Fruit fly (Drosophila melanogaster) whole organism, embryonic: Measurements from ENCODE around the gene CG43120.

ENCODE experiments used
- Adf1 ChIP-seq: fragments of 200-800 bp; sonication (Bioruptor generic); IDR thresholded peaks from 2 replicates; pipeline ENCODE4 v1.3.6; 2022; ENCODE audit warnings: missing biosample characterization, missing genetic modification characterization
- Antp ChIP-seq: fragments of 200-800 bp; sonication (Bioruptor generic); optimal IDR thresholded peaks from 3 replicates; lab custom pipeline; 2016; ENCODE audit warnings: missing biosample characterization, missing genetic modification characterization
- Atf-2 ChIP-seq: fragments of 200-800 bp; sonication (Bioruptor generic); optimal IDR thresholded peaks from 2 replicates; lab custom pipeline; 2016; ENCODE audit warnings: missing biosample characterization, missing genetic modification characterization
- Awh ChIP-seq: fragments of 200-800 bp; sonication (Bioruptor generic); IDR thresholded peaks from 2 replicates; pipeline ENCODE4, ENCODE4 v1.3.6; 2022; ENCODE audit warnings: missing biosample characterization, missing genetic modification characterization
- CG10431 ChIP-seq: fragments of 200-800 bp; sonication (Bioruptor generic); optimal IDR thresholded peaks from 3 replicates; lab custom pipeline; 2018; ENCODE audit warnings: missing biosample characterization, mild to moderate bottlenecking, missing genetic modification characterization
- CG10565 ChIP-seq: fragments of 200-800 bp; sonication (Bioruptor generic); optimal IDR thresholded peaks from 3 replicates; lab custom pipeline; 2016; ENCODE audit warnings: missing biosample characterization, mild to moderate bottlenecking, missing genetic modification characterization
- CG10979 ChIP-seq: fragments of 200-800 bp; sonication (Bioruptor generic); optimal IDR thresholded peaks from 2 replicates; lab custom pipeline; 2018; ENCODE audit warnings: missing biosample characterization, mild to moderate bottlenecking, missing genetic modification characterization, moderate library complexity
- CG11723 ChIP-seq: fragments of 200-800 bp; sonication (Bioruptor generic); optimal IDR thresholded peaks from 2 replicates; lab custom pipeline; 2017; ENCODE audit warnings: missing biosample characterization, mild to moderate bottlenecking, missing genetic modification characterization
- CG13123 ChIP-seq: fragments of 200-800 bp; sonication (Bioruptor generic); optimal IDR thresholded peaks from 2 replicates; lab custom pipeline; 2016; ENCODE audit warnings: missing biosample characterization, missing genetic modification characterization
- CG13624 ChIP-seq: fragments of 200-800 bp; sonication (Bioruptor generic); optimal IDR thresholded peaks from 2 replicates; lab custom pipeline; 2016; ENCODE audit warnings: missing biosample characterization, missing genetic modification characterization
- CG15479 ChIP-seq: fragments of 200-800 bp; sonication (Bioruptor generic); optimal IDR thresholded peaks from 3 replicates; lab custom pipeline; 2019; ENCODE audit warnings: missing biosample characterization, mild to moderate bottlenecking, missing genetic modification characterization, moderate library complexity
- CG17385 ChIP-seq: fragments of 200-800 bp; sonication (Bioruptor generic); optimal IDR thresholded peaks from 3 replicates; lab custom pipeline; 2018; ENCODE audit warnings: missing biosample characterization, mild to moderate bottlenecking, missing genetic modification characterization
- CG2120 ChIP-seq: fragments of 200-800 bp; sonication (Bioruptor generic); optimal IDR thresholded peaks from 3 replicates; lab custom pipeline; 2016; ENCODE audit warnings: missing biosample characterization, missing genetic modification characterization
- CG2875 ChIP-seq: fragments of 200-800 bp; sonication (Bioruptor generic); optimal IDR thresholded peaks from 2 replicates; lab custom pipeline; 2017; ENCODE audit warnings: missing biosample characterization, mild to moderate bottlenecking, missing genetic modification characterization, missing genetic modification reagents
- CG30020 ChIP-seq: fragments of 200-800 bp; optimal IDR thresholded peaks from 2 replicates; lab custom pipeline; 2019; ENCODE audit warnings: missing biosample characterization, mild to moderate bottlenecking, missing genetic modification characterization, moderate library complexity
- CG32767 ChIP-seq: fragments of 200-800 bp; sonication (Bioruptor generic); IDR thresholded peaks from 2 replicates; pipeline ENCODE4 v1.3.6; 2022; ENCODE audit warnings: missing biosample characterization, missing genetic modification characterization
- CG4820 ChIP-seq: fragments of 200-800 bp; sonication (Bioruptor generic); optimal IDR thresholded peaks from 3 replicates; lab custom pipeline; 2016; ENCODE audit warnings: missing biosample characterization, missing genetic modification characterization
- CG7786 ChIP-seq: fragments of 200-800 bp; sonication (Bioruptor generic); optimal IDR thresholded peaks from 2 replicates; lab custom pipeline; 2016; ENCODE audit warnings: missing biosample characterization, missing genetic modification characterization
- CG7839 ChIP-seq: fragments of 200-800 bp; sonication (Bioruptor generic); optimal IDR thresholded peaks from 3 replicates; lab custom pipeline; 2018; ENCODE audit warnings: missing biosample characterization, mild to moderate bottlenecking, missing genetic modification characterization, moderate library complexity
- CG8290 ChIP-seq, 3 experiments: fragments of 200-800 bp; sonication (Bioruptor generic); optimal IDR thresholded peaks; 2 replicates each; lab custom pipeline; 2016 to 2019; ENCODE audit warnings: missing biosample characterization in 3 of 3, missing genetic modification characterization in 3 of 3, mild to moderate bottlenecking in 2 of 3, moderate library complexity in 1 of 3
- CG9215 ChIP-seq: fragments of 200-800 bp; sonication (Bioruptor generic); IDR thresholded peaks from 2 replicates; pipeline ENCODE4 v1.3.6; 2022; ENCODE audit warnings: missing biosample characterization, missing genetic modification characterization
- CTCF ChIP-seq: fragments of 200-800 bp; sonication (Bioruptor generic); optimal IDR thresholded peaks from 2 replicates; lab custom pipeline; 2017; ENCODE audit warnings: missing biosample characterization, mild to moderate bottlenecking, missing genetic modification characterization, moderate library complexity
- CoRest ChIP-seq: fragments of 200-800 bp; sonication (Bioruptor generic); optimal IDR thresholded peaks from 3 replicates; lab custom pipeline; 2018; ENCODE audit warnings: missing biosample characterization, mild to moderate bottlenecking, missing genetic modification characterization, moderate library complexity
- CrebB ChIP-seq: fragments of 200-800 bp; sonication (Bioruptor generic); optimal IDR thresholded peaks from 3 replicates; lab custom pipeline; 2018; ENCODE audit warnings: missing biosample characterization, mild to moderate bottlenecking, missing genetic modification characterization
- HHEX ChIP-seq: fragments of 200-800 bp; sonication (Bioruptor generic); optimal IDR thresholded peaks from 3 replicates; lab custom pipeline; 2017; ENCODE audit warnings: missing biosample characterization, mild to moderate bottlenecking, missing genetic modification characterization, missing genetic modification reagents
- HLH54F ChIP-seq: fragments of 200-800 bp; sonication (Bioruptor generic); optimal IDR thresholded peaks from 3 replicates; lab custom pipeline; 2016; ENCODE audit warnings: missing biosample characterization, missing genetic modification characterization
- MESR4 ChIP-seq: fragments of 200-800 bp; sonication (Bioruptor generic); optimal IDR thresholded peaks from 2 replicates; lab custom pipeline; 2018; ENCODE audit warnings: missing biosample characterization, mild to moderate bottlenecking, missing genetic modification characterization, moderate library complexity
- NFAT ChIP-seq: fragments of 200-800 bp; sonication (Bioruptor generic); IDR thresholded peaks from 2 replicates; pipeline ENCODE4 v1.3.6; 2022; ENCODE audit warnings: missing biosample characterization, missing genetic modification characterization
- Neu2 ChIP-seq: fragments of 200-800 bp; sonication (Bioruptor generic); optimal IDR thresholded peaks from 3 replicates; lab custom pipeline; 2016; ENCODE audit warnings: missing biosample characterization, missing genetic modification characterization, borderline replicate concordance
- Ravus ChIP-seq: fragments of 200-800 bp; sonication (Bioruptor generic); IDR thresholded peaks from 2 replicates; pipeline ENCODE4 v1.3.6; 2022; ENCODE audit warnings: missing biosample characterization, missing genetic modification characterization
- TFAM ChIP-seq: fragments of 200-800 bp; sonication (Bioruptor generic); optimal IDR thresholded peaks from 2 replicates; lab custom pipeline; 2017; ENCODE audit warnings: missing biosample characterization, missing genetic modification characterization, inconsistent platforms
- ap ChIP-seq: fragments of 200-800 bp; sonication (Bioruptor generic); IDR thresholded peaks from 2 replicates; pipeline ENCODE4 v1.3.6; 2022; ENCODE audit warnings: missing biosample characterization, missing genetic modification characterization
- ase ChIP-seq: fragments of 200-800 bp; sonication (Bioruptor generic); IDR thresholded peaks from 3 replicates; pipeline ENCODE4 v1.3.6; 2022; ENCODE audit warnings: missing biosample characterization, missing genetic modification characterization
- bowl ChIP-seq: fragments of 200-800 bp; sonication (Bioruptor generic); IDR thresholded peaks from 2 replicates; pipeline ENCODE4 v1.3.6; 2022; ENCODE audit warnings: missing biosample characterization, missing genetic modification characterization
- cg ChIP-seq: fragments of 200-800 bp; sonication (Bioruptor generic); optimal IDR thresholded peaks from 3 replicates; lab custom pipeline; 2019; ENCODE audit warnings: missing biosample characterization, mild to moderate bottlenecking, missing genetic modification characterization, moderate library complexity
- dmrt99B ChIP-seq: fragments of 200-800 bp; sonication (Bioruptor generic); optimal IDR thresholded peaks from 2 replicates; lab custom pipeline; 2018; ENCODE audit warnings: missing biosample characterization, mild to moderate bottlenecking, missing genetic modification characterization, moderate library complexity
- eve ChIP-seq, 2 experiments: fragments of >200 bp; optimal IDR thresholded peaks; 2 replicates each; lab custom pipeline; 2017; ENCODE audit warnings: missing biosample characterization in 2 of 2, missing genetic modification characterization in 2 of 2
- ftz-f1 ChIP-seq: fragments of 200-800 bp; sonication (Bioruptor generic); optimal IDR thresholded peaks from 2 replicates; lab custom pipeline; 2016; ENCODE audit warnings: missing biosample characterization, missing genetic modification characterization
- ind ChIP-seq: fragments of 200-800 bp; sonication (Bioruptor generic); optimal IDR thresholded peaks from 3 replicates; lab custom pipeline; 2016; ENCODE audit warnings: missing biosample characterization, missing genetic modification characterization
- oc ChIP-seq: fragments of 200-800 bp; sonication (Bioruptor generic); optimal IDR thresholded peaks from 2 replicates; lab custom pipeline; 2018; ENCODE audit warnings: missing biosample characterization, mild to moderate bottlenecking, missing genetic modification characterization, moderate library complexity
- pho ChIP-seq: fragments of 200-800 bp; sonication (Bioruptor generic); optimal IDR thresholded peaks from 2 replicates; lab custom pipeline; 2016; ENCODE audit warnings: missing biosample characterization, missing genetic modification characterization
- ranshi ChIP-seq: fragments of 200-800 bp; sonication (Bioruptor generic); IDR thresholded peaks from 2 replicates; pipeline ENCODE4 v1.3.6; 2022; ENCODE audit warnings: missing biosample characterization, missing genetic modification characterization
- schlank ChIP-seq: fragments of 200-800 bp; sonication (Bioruptor generic); optimal IDR thresholded peaks from 2 replicates; lab custom pipeline; 2018; ENCODE audit warnings: missing biosample characterization, mild to moderate bottlenecking, missing genetic modification characterization
- sd ChIP-seq: fragments of 200-800 bp; sonication (Bioruptor generic); optimal IDR thresholded peaks from 3 replicates; lab custom pipeline; 2018; ENCODE audit warnings: missing biosample characterization, mild to moderate bottlenecking, missing genetic modification characterization, moderate library complexity
- seq ChIP-seq: fragments of 200-800 bp; sonication (Bioruptor generic); IDR thresholded peaks from 2 replicates; pipeline ENCODE4 v1.3.6; 2022; ENCODE audit warnings: missing biosample characterization, missing genetic modification characterization
- sisA ChIP-seq: fragments of 200-800 bp; sonication (Bioruptor generic); IDR thresholded peaks from 2 replicates; pipeline ENCODE4 v1.3.6; 2022; ENCODE audit warnings: missing biosample characterization, missing genetic modification characterization
- so ChIP-seq: fragments of 200-800 bp; sonication (Bioruptor generic); IDR thresholded peaks from 3 replicates; pipeline ENCODE4 v1.3.6; 2022; ENCODE audit warnings: missing biosample characterization, missing genetic modification characterization
- stwl ChIP-seq: fragments of 200-800 bp; sonication (Bioruptor generic); optimal IDR thresholded peaks from 3 replicates; lab custom pipeline; 2018; ENCODE audit warnings: missing biosample characterization, mild to moderate bottlenecking, missing genetic modification characterization, moderate library complexity
- tna ChIP-seq: fragments of 200-800 bp; sonication (Bioruptor generic); IDR thresholded peaks from 2 replicates; pipeline ENCODE4 v1.3.6; 2022; ENCODE audit warnings: missing biosample characterization, missing genetic modification characterization; ENCODE audit not compliant: partially characterized antibody
- toy ChIP-seq: fragments of 200-800 bp; sonication (Bioruptor generic); IDR thresholded peaks from 2 replicates; pipeline ENCODE4 v1.3.6; 2022; ENCODE audit warnings: missing biosample characterization, missing genetic modification characterization
- tup ChIP-seq: fragments of 200-800 bp; sonication (Bioruptor generic); optimal IDR thresholded peaks from 2 replicates; lab custom pipeline; 2016; ENCODE audit warnings: missing biosample characterization, mild to moderate bottlenecking, missing genetic modification characterization, moderate library complexity
- wek ChIP-seq: fragments of 200-800 bp; sonication (Bioruptor generic); optimal IDR thresholded peaks from 3 replicates; lab custom pipeline; 2018; ENCODE audit warnings: missing biosample characterization, mild to moderate bottlenecking, missing genetic modification characterization, moderate library complexity

CG43120 gene

DNA sequence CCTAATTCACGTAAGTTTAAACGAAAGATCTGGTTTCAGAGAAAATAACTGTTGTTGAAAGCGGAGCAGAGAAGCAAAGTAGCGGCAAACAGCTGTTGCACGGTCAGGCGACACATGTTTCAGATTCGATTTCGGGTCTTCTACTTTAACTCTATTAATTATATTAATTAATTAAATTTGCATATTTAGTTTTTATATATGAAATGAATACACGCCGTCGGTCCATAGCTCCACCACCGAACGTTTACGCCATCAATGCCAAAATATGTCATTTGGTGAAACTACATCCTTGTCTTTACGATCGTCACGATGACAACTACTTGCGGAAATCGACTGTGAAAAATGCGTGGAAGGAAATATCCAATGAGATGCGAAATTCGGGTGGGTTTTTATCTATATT lies 29.2 kb downstream of the CG43120 start (continued):
- TF ChIP-seq dmrt99B (no peak), ase (GFP tag; lab: Robert Waterston, UW) (no peak), wek (GFP tag; lab: Kevin White, UChicago) (no peak), CG7839 (tag; lab: Kevin White, UChicago) (peak; percentile 42), stwl (tag; lab: Kevin White, UChicago) (peak; percentile 73), CG11723 (peak; percentile 33), CG32767 (GFP tag; lab: Robert Waterston, UW) (no peak), CG2120 (GFP tag; lab: Kevin White, UChicago) (no peak), bowl (GFP tag; lab: Robert Waterston, UW) (no peak), HHEX (GFP tag; lab: Kevin White, UChicago) (no peak), ftz-f1 (GFP tag; lab: Kevin White, UChicago) (no peak), tna (GFP tag; lab: Robert Waterston, UW) (no peak), NFAT (no peak), CG8290 (GFP tag; optimal IDR thresholded peaks at IDR 0.05; lab: Kevin White, UChicago) (no peak), CG8290 (tag; optimal IDR thresholded peaks at IDR 0.05; lab: Kevin White, UChicago) (no peak), Antp (GFP tag; lab: Kevin White, UChicago) (no peak), eve (GFP tag; optimal IDR thresholded peaks at IDR 0.05; lab: Kevin White, UChicago) (no peak), schlank (no peak), CG2875 (GFP tag; lab: Kevin White, UChicago) (no peak), CG17385 (peak; percentile 7), CG15479 (GFP tag; lab: Kevin White, UChicago) (no peak), TFAM (GFP tag; lab: Kevin White, UChicago) (no peak), CG9215 (GFP tag; lab: Robert Waterston, UW) (no peak), so (GFP tag; lab: Robert Waterston, UW) (peak; percentile 36; the same call in 1 of the 3 replicates), HLH54F (GFP tag; lab: Kevin White, UChicago) (no peak), Neu2 (GFP tag; lab: Kevin White, UChicago) (no peak), Awh (GFP tag; lab: Robert Waterston, UW) (no peak; the same call in 1 of the 2 replicates), CG7786 (GFP tag; lab: Kevin White, UChicago) (no peak), pho (GFP tag; lab: Kevin White, UChicago) (no peak), Ravus (GFP tag; lab: Robert Waterston, UW) (no peak), CTCF (no peak), sisA (no peak), sd (tag; lab: Kevin White, UChicago) (no peak), cg (GFP tag; lab: Kevin White, UChicago) (no peak), CG10979 (tag; lab: Kevin White, UChicago) (peak; percentile 53), toy (GFP tag; lab: Robert Waterston, UW) (no peak), ranshi (GFP tag; lab: Robert Waterston, UW) (no peak; the same call in 1 of the 2 replicates), CG13624 (no peak), CG13123 (GFP tag; lab: Kevin White, UChicago) (no peak), Atf-2 (GFP tag; lab: Kevin White, UChicago) (no peak), tup (GFP tag; lab: Kevin White, UChicago) (no peak), CG10565 (GFP tag; lab: Kevin White, UChicago) (no peak), oc (tag; lab: Kevin White, UChicago) (peak; percentile 10), ind (GFP tag; lab: Kevin White, UChicago) (no peak), Adf1 (no peak), CG10431 (no peak), CG30020 (tag; lab: Kevin White, UChicago) (no peak), seq (peak; percentile 29; the same call in 1 of the 2 replicates), CG4820 (GFP tag; lab: Kevin White, UChicago) (no peak), ap (GFP tag; lab: Robert Waterston, UW) (no peak), CoRest (peak; percentile 28), CrebB (tag; lab: Kevin White, UChicago) (no peak), MESR4 (GFP tag; lab: Kevin White, UChicago) (no peak)
